Fruit fly (Drosophila melanogaster): ENCODE results near the gene CG6763.

- TF ChIP-seq CG13204 (GFP tag; optimal IDR thresholded peaks at IDR 0.05): no peak
- no peak for TF ChIP-seq CG12605 (GFP tag; IDR thresholded peaks at IDR 0.05)
- no peak for TF ChIP-seq CG15710 (tag; optimal IDR thresholded peaks at IDR 0.05)
- no peak for TF ChIP-seq CG34367 (tag; optimal IDR thresholded peaks at IDR 0.05)
- TF ChIP-seq CG32121 (GFP tag; IDR thresholded peaks at IDR 0.05): no peak
- peak; percentile 66 for TF ChIP-seq EcR (GFP tag; optimal IDR thresholded peaks at IDR 0.05)
- TF ChIP-seq rn (GFP tag; IDR thresholded peaks at IDR 0.05): no peak
- TF ChIP-seq CG17806 (tag; optimal IDR thresholded peaks at IDR 0.05): no peak
- no peak for TF ChIP-seq CG4496 (GFP tag; IDR thresholded peaks at IDR 0.05)
Measured at dm6 chr3R:23284256-23284655, 454 bp downstream of the CG6763 start.
